Fruit fly (Drosophila melanogaster) whole organism, pupa: ENCODE results near the gene Tsp.

Source experiments
- CG12605 ChIP-seq: fragments of 200-800 bp; sonication (Bioruptor generic); IDR thresholded peaks from 2 replicates; pipeline ENCODE4 v1.3.6; 2022; ENCODE audit warnings: missing biosample characterization, missing genetic modification characterization
- CG13204 ChIP-seq: fragments of 200-800 bp; sonication (Bioruptor generic); optimal IDR thresholded peaks from 2 replicates; lab custom pipeline; 2018; ENCODE audit warnings: missing biosample characterization, mild to moderate bottlenecking, missing genetic modification characterization, moderate library complexity
- CG14655 ChIP-seq: fragments of 200-800 bp; sonication (Bioruptor generic); optimal IDR thresholded peaks from 3 replicates; lab custom pipeline; 2017; ENCODE audit warnings: mild to moderate bottlenecking, missing biosample characterization, missing genetic modification reagents, missing genetic modification characterization
- CG17806 ChIP-seq: fragments of 200-800 bp; sonication (Bioruptor generic); optimal IDR thresholded peaks from 2 replicates; lab custom pipeline; 2018; ENCODE audit warnings: missing biosample characterization, mild to moderate bottlenecking, missing genetic modification characterization, moderate library complexity
- CG34367 ChIP-seq: fragments of 200-800 bp; sonication (Bioruptor generic); optimal IDR thresholded peaks from 2 replicates; lab custom pipeline; 2018; ENCODE audit warnings: missing biosample characterization, mild to moderate bottlenecking, missing genetic modification characterization
- CG8159 ChIP-seq: fragments of 200-800 bp; sonication (Bioruptor generic); optimal IDR thresholded peaks from 3 replicates; lab custom pipeline; 2018; ENCODE audit warnings: missing biosample characterization, mild to moderate bottlenecking, missing genetic modification characterization, moderate library complexity
- CG9948 ChIP-seq: fragments of 200-800 bp; sonication (Bioruptor generic); optimal IDR thresholded peaks from 2 replicates; lab custom pipeline; 2018; ENCODE audit warnings: missing biosample characterization, mild to moderate bottlenecking, missing genetic modification characterization, moderate library complexity
- D1 ChIP-seq: fragments of 200-800 bp; sonication (Bioruptor generic); optimal IDR thresholded peaks from 2 replicates; lab custom pipeline; 2018; ENCODE audit warnings: missing biosample characterization, mild to moderate bottlenecking, missing genetic modification characterization, moderate library complexity
- EcR ChIP-seq: fragments of 200-800 bp; sonication (Bioruptor generic); optimal IDR thresholded peaks from 3 replicates; lab custom pipeline; 2019; ENCODE audit warnings: missing biosample characterization, missing genetic modification characterization, mild to moderate bottlenecking, moderate library complexity, missing genetic modification reagents
- Ets98B ChIP-seq: fragments of 200-800 bp; sonication (Bioruptor generic); IDR thresholded peaks from 2 replicates; pipeline ENCODE4 v1.3.6; 2022; ENCODE audit warnings: missing biosample characterization, missing genetic modification characterization

DNA sequence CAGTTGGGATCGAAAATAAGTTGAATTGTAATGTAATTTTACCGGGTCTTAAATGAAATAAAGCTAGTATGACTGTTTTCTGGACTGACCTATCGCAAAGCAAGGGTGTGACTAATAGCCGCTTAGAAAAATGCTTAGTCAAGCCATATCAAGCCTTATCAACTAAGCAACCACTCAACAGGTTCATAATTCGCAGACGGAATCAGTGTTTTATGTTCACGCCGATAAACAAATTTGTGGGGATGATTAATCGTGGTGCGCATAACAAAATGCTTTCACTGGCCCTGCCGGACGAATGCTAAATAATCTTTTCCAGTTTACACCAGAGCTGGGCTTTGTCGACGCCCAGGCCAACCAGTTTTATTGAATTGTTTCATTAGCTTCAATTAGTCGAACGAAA lies 26.0 kb downstream of the Tsp start:
- TF ChIP-seq CG14655 (no peak), CG9948 (no peak), CG17806 (tag; lab: Kevin White, UChicago) (no peak), CG13204 (GFP tag; lab: Kevin White, UChicago) (no peak), EcR (no peak), CG34367 (tag; lab: Kevin White, UChicago) (no peak), D1 (no peak), CG8159 (tag; lab: Kevin White, UChicago) (no peak), CG12605 (GFP tag; lab: Robert Waterston, UW) (no peak), Ets98B (no peak)
